Worm (Caenorhabditis elegans) whole organism, L4 larva: ENCODE results near the gene ppgn-1.

ENCODE experiments used
- F44E2.7 ChIP-seq: fragments of 200-800 bp; sonication (Bioruptor generic); IDR thresholded peaks from 2 replicates; pipeline ENCODE4 v2.1.2; 2022; ENCODE audit warnings: missing genetic modification characterization, missing compliant biosample characterization
- cey-2 ChIP-seq: sonication (generic microtip); optimal IDR thresholded peaks from 3 replicates; lab custom pipeline; 2017; ENCODE audit warnings: missing genetic modification characterization, mild to moderate bottlenecking, missing compliant biosample characterization, antibody characterized with exemption, borderline replicate concordance; ENCODE audit not compliant: insufficient read depth
- daf-16 ChIP-seq, 3 experiments: sonication (generic microtip); optimal IDR thresholded peaks; 2 replicates each; lab custom pipeline; 2016 to 2017; ENCODE audit warnings: missing genetic modification characterization in 3 of 3, missing genetic modification reagents in 3 of 3, mild to moderate bottlenecking in 2 of 3, missing compliant biosample characterization in 2 of 3, missing biosample characterization in 1 of 3, moderate library complexity in 1 of 3
- dmd-6 ChIP-seq: fragments of 200-800 bp; sonication (Bioruptor generic); IDR thresholded peaks from 2 replicates; pipeline ENCODE4 v1.3.6; 2022; ENCODE audit warnings: missing genetic modification reagents, missing genetic modification characterization, missing compliant biosample characterization
- dmd-8 ChIP-seq: fragments of 200-800 bp; sonication (Bioruptor generic); IDR thresholded peaks from 2 replicates; pipeline ENCODE4 v1.3.6; 2022; ENCODE audit warnings: missing genetic modification characterization, missing compliant biosample characterization
- dve-1 ChIP-seq: sonication (generic microtip); optimal IDR thresholded peaks from 2 replicates; lab custom pipeline; 2017; ENCODE audit warnings: antibody characterized with exemption, mild to moderate bottlenecking, missing genetic modification characterization, missing compliant biosample characterization; ENCODE audit not compliant: insufficient read depth
- fos-1 ChIP-seq: fragments of 150-350 bp; optimal IDR thresholded peaks from 2 replicates; lab custom pipeline; 2014; ENCODE audit warnings: missing biosample characterization, missing genetic modification characterization
- hlh-11 ChIP-seq: fragments of 200-800 bp; sonication (Bioruptor generic); optimal IDR thresholded peaks from 2 replicates; lab custom pipeline; 2018; ENCODE audit warnings: mild to moderate bottlenecking, missing genetic modification characterization, missing compliant biosample characterization
- hlh-30 ChIP-seq: sonication (generic microtip); optimal IDR thresholded peaks from 2 replicates; lab custom pipeline; 2017; ENCODE audit warnings: antibody characterized with exemption, mild to moderate bottlenecking, missing genetic modification characterization, missing compliant biosample characterization; ENCODE audit not compliant: insufficient read depth
- hmg-1.1 ChIP-seq: fragments of 200-800 bp; sonication (Bioruptor generic); IDR thresholded peaks from 2 replicates; pipeline ENCODE4 v1.3.6; 2022; ENCODE audit warnings: missing genetic modification reagents, missing genetic modification characterization, missing compliant biosample characterization
- lin-1 ChIP-seq: fragments of 200-800 bp; sonication (Bioruptor generic); IDR thresholded peaks from 2 replicates; pipeline ENCODE4 v1.3.6; 2022; ENCODE audit warnings: missing genetic modification reagents, missing genetic modification characterization, missing compliant biosample characterization
- mep-1 ChIP-seq: fragments of 150-350 bp; sonication (generic microtip); optimal IDR thresholded peaks from 3 replicates; lab custom pipeline; 2014; ENCODE audit warnings: missing biosample characterization, missing genetic modification characterization
- mes-2 ChIP-seq: sonication (generic microtip); optimal IDR thresholded peaks from 2 replicates; lab custom pipeline; 2016; ENCODE audit warnings: missing genotype, mild to moderate bottlenecking, missing genetic modification characterization, missing compliant biosample characterization; ENCODE audit not compliant: poor library complexity, severe bottlenecking
- mxl-3 ChIP-seq: fragments of 200-800 bp; sonication (Bioruptor generic); optimal IDR thresholded peaks from 2 replicates; lab custom pipeline; 2018; ENCODE audit warnings: mild to moderate bottlenecking, missing genetic modification characterization, missing compliant biosample characterization
- nhr-10 ChIP-seq: fragments of 150-350 bp; optimal IDR thresholded peaks from 2 replicates; lab custom pipeline; 2014; ENCODE audit warnings: missing biosample characterization, missing genetic modification characterization
- nhr-28 ChIP-seq: fragments of 150-350 bp; optimal IDR thresholded peaks from 2 replicates; lab custom pipeline; 2014; ENCODE audit warnings: missing biosample characterization, missing genetic modification characterization
- nhr-76 ChIP-seq: fragments of 150-350 bp; optimal IDR thresholded peaks from 2 replicates; lab custom pipeline; 2014; ENCODE audit warnings: missing biosample characterization, missing genetic modification characterization
- nhr-77 ChIP-seq: fragments of 150-350 bp; optimal IDR thresholded peaks from 2 replicates; lab custom pipeline; 2014; ENCODE audit warnings: missing biosample characterization, missing genetic modification characterization
- php-3 ChIP-seq: fragments of 200-800 bp; sonication (Bioruptor generic); IDR thresholded peaks from 2 replicates; pipeline ENCODE4 v1.3.6; 2022; ENCODE audit warnings: missing genetic modification reagents, missing genetic modification characterization, missing compliant biosample characterization
- pqm-1 ChIP-seq: sonication (generic microtip); optimal IDR thresholded peaks from 2 replicates; lab custom pipeline; 2017; ENCODE audit warnings: missing biosample characterization, missing genetic modification characterization
- sdz-12 ChIP-seq: fragments of 200-800 bp; sonication (Bioruptor generic); optimal IDR thresholded peaks from 2 replicates; lab custom pipeline; 2018; ENCODE audit warnings: mild to moderate bottlenecking, missing genetic modification characterization, missing compliant biosample characterization
- set-16 ChIP-seq: fragments of 200-800 bp; sonication (Bioruptor generic); IDR thresholded peaks from 2 replicates; pipeline ENCODE4 v1.3.6; 2022; ENCODE audit warnings: missing genetic modification reagents, missing genetic modification characterization, missing compliant biosample characterization
- zfp-2 ChIP-seq: sonication (generic microtip); optimal IDR thresholded peaks from 2 replicates; lab custom pipeline; 2016; ENCODE audit warnings: mild to moderate bottlenecking, missing genetic modification characterization, missing compliant biosample characterization

Gene ppgn-1

DNA sequence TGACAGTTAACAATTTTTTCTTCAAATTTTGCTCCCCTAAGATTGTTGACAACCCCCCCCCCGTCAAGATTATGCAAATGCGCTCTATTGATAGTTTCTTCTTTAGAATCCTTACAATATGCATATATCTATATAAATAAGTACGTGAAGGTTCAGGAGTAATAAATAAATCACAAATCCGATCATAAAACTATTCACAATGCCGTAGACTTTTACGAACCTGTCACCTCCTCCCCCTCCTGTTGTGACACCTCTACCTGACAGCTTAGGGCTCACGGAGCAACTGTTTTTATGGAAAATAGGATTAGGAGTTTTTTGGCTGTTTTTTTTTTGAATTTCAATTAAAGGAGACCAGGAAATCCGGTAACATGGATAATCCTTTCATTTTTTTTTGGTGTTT lies 56.6 kb downstream of the ppgn-1 start:
- no peak for TF ChIP-seq hmg-1.1 (GFP tag; lab: Robert Waterston, UW)
- no peak for TF ChIP-seq fos-1 (tag; lab: Kevin White, UChicago)
- no peak for TF ChIP-seq nhr-76 (tag; lab: Kevin White, UChicago)
- no peak for TF ChIP-seq nhr-77
- no peak for TF ChIP-seq zfp-2

DNA sequence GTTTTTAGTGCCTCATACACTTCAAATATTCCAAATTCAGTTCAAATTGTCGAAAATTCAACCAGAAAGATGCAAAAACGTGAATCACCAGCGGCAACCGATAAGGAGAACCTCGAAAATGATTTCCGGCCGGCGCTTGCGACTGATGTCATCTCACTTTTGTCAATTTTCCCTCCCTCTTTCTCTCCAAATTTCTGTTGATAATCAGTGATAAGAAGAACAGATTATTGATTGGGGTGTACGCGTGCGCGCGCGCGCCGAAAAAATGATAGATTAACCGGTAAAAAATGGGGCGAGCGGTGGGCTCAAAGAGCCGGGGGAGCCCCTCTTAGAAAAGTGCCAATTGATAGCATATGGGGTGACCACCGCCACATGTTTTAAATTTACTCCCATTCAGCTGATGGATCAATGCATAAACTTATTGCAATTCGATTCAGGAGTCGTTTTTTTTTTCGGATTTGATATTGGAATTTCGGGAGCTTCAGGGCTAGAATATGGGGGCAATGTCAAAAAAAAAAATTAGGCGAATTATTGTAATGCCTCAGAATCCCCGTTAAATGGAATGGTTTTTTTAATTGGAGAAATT lies 64.2 kb downstream of the ppgn-1 start:
- TF ChIP-seq mep-1 = no peak
- TF ChIP-seq mes-2 (tag; lab: Kevin White, UChicago) = peak; percentile 27
- peak; percentile 88 for TF ChIP-seq pqm-1 (tag; lab: Kevin White, UChicago)
- no peak for TF ChIP-seq daf-16 (GFP tag; optimal IDR thresholded peaks at IDR 0.05; lab: Kevin White, UChicago)
- TF ChIP-seq daf-16 (tag; optimal IDR thresholded peaks at IDR 0.05; lab: Kevin White, UChicago) = peak; percentile 41
- 0 out of 2 replicates have a peak, but pooled peaks have one; percentile 25 for TF ChIP-seq php-3 (GFP tag; lab: Robert Waterston, UW)
- peak; percentile 66 for TF ChIP-seq hlh-11 (tag; lab: Kevin White, UChicago)
- peak; percentile 50 for TF ChIP-seq mxl-3 (GFP tag; lab: Kevin White, UChicago)
- peak; percentile 79 for TF ChIP-seq dmd-6
- TF ChIP-seq dmd-8 (GFP tag; lab: Robert Waterston, UW) = no peak
- no peak for TF ChIP-seq sdz-12 (GFP tag; lab: Kevin White, UChicago)
- peak; percentile 57 for TF ChIP-seq dve-1 (tag; lab: Kevin White, UChicago)
- 0 out of 2 replicates have a peak, but pooled peaks have one; percentile 21 for TF ChIP-seq hmg-1.1 (GFP tag; lab: Robert Waterston, UW)
- no peak for TF ChIP-seq cey-2 (tag; lab: Kevin White, UChicago)
- TF ChIP-seq nhr-10 = no peak
- TF ChIP-seq lin-1 (GFP tag; lab: Robert Waterston, UW) = peak; percentile 71; the same call in 1 of the 2 replicates
- TF ChIP-seq hlh-30 (tag; lab: Kevin White, UChicago) = peak; percentile 37
- peak; percentile 34; the same call in 1 of the 2 replicates for TF ChIP-seq set-16 (GFP tag; lab: Robert Waterston, UW)
- TF ChIP-seq nhr-28 (tag; lab: Kevin White, UChicago) = peak; percentile 77
- TF ChIP-seq nhr-77 = peak; percentile 41
- no peak for TF ChIP-seq F44E2.7
